Fruit fly (Drosophila melanogaster) whole organism, embryonic: ENCODE measurements around the gene CG6340.
A peak's percentile ranks its signal among the peaks of the same experiment; 100 is the strongest.

Experiments used
- BEAF-32 ChIP-seq: fragments of 200-800 bp; sonication (Bioruptor generic); optimal IDR thresholded peaks from 3 replicates; lab custom pipeline; 2017; ENCODE audit warnings: missing biosample characterization, missing genetic modification characterization, mild to moderate bottlenecking, moderate library complexity, missing genetic modification reagents
- CG10565 ChIP-seq: fragments of 200-800 bp; sonication (Bioruptor generic); optimal IDR thresholded peaks from 3 replicates; lab custom pipeline; 2016; ENCODE audit warnings: missing biosample characterization, mild to moderate bottlenecking, missing genetic modification characterization
- CG11247 ChIP-seq: fragments of 200-800 bp; sonication (Bioruptor generic); IDR thresholded peaks from 2 replicates; pipeline ENCODE4 v1.3.6; 2022; ENCODE audit warnings: missing biosample characterization, missing genetic modification characterization
- CG12219 ChIP-seq: fragments of 200-800 bp; sonication (Bioruptor generic); optimal IDR thresholded peaks from 3 replicates; lab custom pipeline; 2018; ENCODE audit warnings: missing biosample characterization, mild to moderate bottlenecking, missing genetic modification characterization
- CG12299 ChIP-seq: fragments of 200-800 bp; sonication (Bioruptor generic); optimal IDR thresholded peaks from 2 replicates; lab custom pipeline; 2018; ENCODE audit warnings: missing biosample characterization, mild to moderate bottlenecking, missing genetic modification characterization
- CG12391 ChIP-seq: fragments of 200-800 bp; sonication (Bioruptor generic); optimal IDR thresholded peaks from 3 replicates; lab custom pipeline; 2018; ENCODE audit warnings: missing biosample characterization, mild to moderate bottlenecking, missing genetic modification characterization, moderate library complexity
- CG13296 ChIP-seq: fragments of 200-800 bp; sonication (Bioruptor generic); optimal IDR thresholded peaks from 3 replicates; lab custom pipeline; 2018; ENCODE audit warnings: missing biosample characterization, mild to moderate bottlenecking, missing genetic modification characterization
- CG13894 ChIP-seq: fragments of 200-800 bp; sonication (Bioruptor generic); optimal IDR thresholded peaks from 3 replicates; lab custom pipeline; 2018; ENCODE audit warnings: missing biosample characterization, mild to moderate bottlenecking, missing genetic modification characterization, moderate library complexity
- CG14710 ChIP-seq: fragments of 200-800 bp; sonication (Bioruptor generic); optimal IDR thresholded peaks from 3 replicates; lab custom pipeline; 2019; ENCODE audit warnings: missing biosample characterization, mild to moderate bottlenecking, missing genetic modification characterization, moderate library complexity
- CG1529 ChIP-seq: fragments of 200-800 bp; sonication (Bioruptor generic); optimal IDR thresholded peaks from 3 replicates; lab custom pipeline; 2018; ENCODE audit warnings: missing biosample characterization, missing genetic modification characterization
- CG16779 ChIP-seq: fragments of 200-800 bp; sonication (Bioruptor generic); IDR thresholded peaks from 2 replicates; pipeline ENCODE4 v1.3.6; 2022; ENCODE audit warnings: missing biosample characterization, missing genetic modification characterization
- CG31388 ChIP-seq: fragments of 200-800 bp; sonication (Bioruptor generic); optimal IDR thresholded peaks from 2 replicates; lab custom pipeline; 2016; ENCODE audit warnings: missing biosample characterization, missing genetic modification characterization
- CG4328 ChIP-seq: fragments of 200-800 bp; sonication (Bioruptor generic); optimal IDR thresholded peaks from 3 replicates; lab custom pipeline; 2017; ENCODE audit warnings: missing biosample characterization, missing genetic modification reagents, missing genetic modification characterization
- CG43689 ChIP-seq: fragments of 200-800 bp; sonication (Bioruptor generic); IDR thresholded peaks from 2 replicates; pipeline ENCODE4 v1.3.6; 2022; ENCODE audit warnings: missing biosample characterization, missing genetic modification characterization
- CG4404 ChIP-seq: fragments of 200-800 bp; sonication (Bioruptor generic); IDR thresholded peaks from 2 replicates; pipeline ENCODE4 v1.3.6; 2022; ENCODE audit warnings: missing biosample characterization, missing genetic modification characterization
- CG5953 ChIP-seq: fragments of 200-800 bp; sonication (Bioruptor generic); IDR thresholded peaks from 2 replicates; pipeline ENCODE4 v1.3.6; 2022; ENCODE audit warnings: missing biosample characterization, missing genetic modification characterization
- CG6765 ChIP-seq: fragments of 200-800 bp; sonication (Bioruptor generic); optimal IDR thresholded peaks from 3 replicates; lab custom pipeline; 2017; ENCODE audit warnings: missing biosample characterization, mild to moderate bottlenecking, missing genetic modification characterization
- CG7963 ChIP-seq: fragments of 200-800 bp; sonication (Bioruptor generic); IDR thresholded peaks from 3 replicates; pipeline ENCODE4 v1.3.6; 2022; ENCODE audit warnings: missing biosample characterization, missing genetic modification characterization; ENCODE audit not compliant: partially characterized antibody
- CG8765 ChIP-seq: fragments of 200-800 bp; sonication (Bioruptor generic); IDR thresholded peaks from 2 replicates; pipeline ENCODE4 v1.3.6; 2022; ENCODE audit warnings: missing biosample characterization, missing genetic modification characterization
- Dek ChIP-seq: fragments of 200-800 bp; sonication (Bioruptor generic); optimal IDR thresholded peaks from 3 replicates; lab custom pipeline; 2019; ENCODE audit warnings: missing biosample characterization, mild to moderate bottlenecking, missing genetic modification characterization, moderate library complexity
- MESR4 ChIP-seq: fragments of 200-800 bp; sonication (Bioruptor generic); optimal IDR thresholded peaks from 2 replicates; lab custom pipeline; 2018; ENCODE audit warnings: missing biosample characterization, mild to moderate bottlenecking, missing genetic modification characterization, moderate library complexity
- Mad ChIP-seq: fragments of 200-800 bp; sonication (Bioruptor generic); optimal IDR thresholded peaks from 2 replicates; lab custom pipeline; 2016; ENCODE audit warnings: missing biosample characterization, missing genetic modification characterization
- NC2β ChIP-seq: fragments of 200-800 bp; sonication (Bioruptor generic); optimal IDR thresholded peaks from 2 replicates; lab custom pipeline; 2016; ENCODE audit warnings: missing biosample characterization, missing genetic modification characterization
- NFAT ChIP-seq: fragments of 200-800 bp; sonication (Bioruptor generic); IDR thresholded peaks from 2 replicates; pipeline ENCODE4 v1.3.6; 2022; ENCODE audit warnings: missing biosample characterization, missing genetic modification characterization
- Ptx1 ChIP-seq: fragments of 200-800 bp; sonication (Bioruptor generic); IDR thresholded peaks from 2 replicates; pipeline ENCODE4 v1.3.6; 2022; ENCODE audit warnings: missing biosample characterization, missing genetic modification characterization
- Side ChIP-seq: fragments of 200-800 bp; sonication (Bioruptor generic); optimal IDR thresholded peaks from 2 replicates; lab custom pipeline; 2016; ENCODE audit warnings: missing biosample characterization, missing genetic modification characterization
- Stat92E ChIP-seq, 3 experiments: fragments of >200 bp in 2 of 3; fragments of 200-800 bp in 1 of 3; sonication (Bioruptor generic) in 1 of 3; optimal IDR thresholded peaks; 2 replicates each; lab custom pipeline; 2017 to 2019; ENCODE audit warnings: missing biosample characterization in 3 of 3, missing genetic modification characterization in 3 of 3, mild to moderate bottlenecking in 1 of 3, moderate library complexity in 1 of 3
- Vsx1 ChIP-seq: fragments of 200-800 bp; sonication (Bioruptor generic); optimal IDR thresholded peaks from 2 replicates; lab custom pipeline; 2017; ENCODE audit warnings: missing biosample characterization, mild to moderate bottlenecking, missing genetic modification characterization, missing genetic modification reagents
- Xrp1 ChIP-seq: fragments of 200-800 bp; sonication (Bioruptor generic); IDR thresholded peaks from 2 replicates; pipeline ENCODE4 v1.3.6; 2022; ENCODE audit warnings: missing biosample characterization, missing genetic modification characterization
- YL-1 ChIP-seq: fragments of 200-800 bp; sonication (Bioruptor generic); optimal IDR thresholded peaks from 3 replicates; lab custom pipeline; 2017; ENCODE audit warnings: missing biosample characterization, mild to moderate bottlenecking, missing genetic modification characterization
- aop ChIP-seq: fragments of 200-800 bp; sonication (Bioruptor generic); IDR thresholded peaks from 2 replicates; pipeline ENCODE4 v1.3.6; 2022; ENCODE audit warnings: missing biosample characterization, missing genetic modification characterization
- cas ChIP-seq: fragments of 200-800 bp; sonication (Bioruptor generic); IDR thresholded peaks from 2 replicates; pipeline ENCODE4 v1.3.6; 2022; ENCODE audit warnings: missing biosample characterization, missing genetic modification characterization
- croc ChIP-seq: fragments of 200-800 bp; sonication (Bioruptor generic); conservative IDR thresholded peaks from 3 replicates; pipeline ENCODE4 v1.3.6; 2022; ENCODE audit warnings: missing biosample characterization, missing genetic modification characterization
- dati ChIP-seq: fragments of 200-800 bp; sonication (Bioruptor generic); IDR thresholded peaks from 2 replicates; pipeline ENCODE4 v1.3.6; 2022; ENCODE audit warnings: missing biosample characterization, missing genetic modification characterization
- dmrt99B ChIP-seq: fragments of 200-800 bp; sonication (Bioruptor generic); optimal IDR thresholded peaks from 2 replicates; lab custom pipeline; 2018; ENCODE audit warnings: missing biosample characterization, mild to moderate bottlenecking, missing genetic modification characterization, moderate library complexity
- eve ChIP-seq, 2 experiments: fragments of >200 bp; optimal IDR thresholded peaks; 2 replicates each; lab custom pipeline; 2017; ENCODE audit warnings: missing biosample characterization in 2 of 2, missing genetic modification characterization in 2 of 2
- ewg ChIP-seq: fragments of 200-800 bp; sonication (Bioruptor generic); optimal IDR thresholded peaks from 3 replicates; lab custom pipeline; 2017; ENCODE audit warnings: mild to moderate bottlenecking, missing biosample characterization, missing genetic modification reagents, missing genetic modification characterization
- fd3F ChIP-seq: fragments of 200-800 bp; sonication (Bioruptor generic); optimal IDR thresholded peaks from 2 replicates; lab custom pipeline; 2018; ENCODE audit warnings: missing biosample characterization, mild to moderate bottlenecking, missing genetic modification characterization, moderate library complexity
- grn ChIP-seq: fragments of 200-800 bp; sonication (Bioruptor generic); optimal IDR thresholded peaks from 3 replicates; lab custom pipeline; 2017; ENCODE audit warnings: missing biosample characterization, missing genetic modification characterization
- hb ChIP-seq: fragments of 200-800 bp; sonication (Bioruptor generic); IDR thresholded peaks from 3 replicates; pipeline ENCODE4 v1.3.6; 2022; ENCODE audit warnings: missing biosample characterization, missing genetic modification characterization; ENCODE audit not compliant: partially characterized antibody
- her ChIP-seq: fragments of 200-800 bp; sonication (Bioruptor generic); optimal IDR thresholded peaks from 2 replicates; lab custom pipeline; 2016; ENCODE audit warnings: missing biosample characterization, missing genetic modification characterization
- klu ChIP-seq: fragments of 200-800 bp; sonication (Bioruptor generic); IDR thresholded peaks from 2 replicates; pipeline ENCODE4 v1.3.6; 2022; ENCODE audit warnings: missing biosample characterization, missing genetic modification characterization
- lab ChIP-seq: fragments of 200-800 bp; sonication (Bioruptor generic); optimal IDR thresholded peaks from 3 replicates; lab custom pipeline; 2017; ENCODE audit warnings: missing biosample characterization, missing genetic modification characterization, mild to moderate bottlenecking, moderate library complexity, missing genetic modification reagents
- lmd ChIP-seq: fragments of 200-800 bp; sonication (Bioruptor generic); IDR thresholded peaks from 2 replicates; pipeline ENCODE4 v1.3.6; 2022; ENCODE audit warnings: missing biosample characterization, missing genetic modification characterization
- nom ChIP-seq: fragments of 200-800 bp; sonication (Bioruptor generic); optimal IDR thresholded peaks from 2 replicates; lab custom pipeline; 2017; ENCODE audit warnings: missing biosample characterization, missing genetic modification characterization, mild to moderate bottlenecking, moderate library complexity, missing genetic modification reagents
- pnt ChIP-seq: fragments of 200-800 bp; sonication (Bioruptor generic); optimal IDR thresholded peaks from 3 replicates; lab custom pipeline; 2016; ENCODE audit warnings: missing biosample characterization, missing genetic modification characterization
- scrt ChIP-seq: fragments of 200-800 bp; sonication (Bioruptor generic); optimal IDR thresholded peaks from 2 replicates; lab custom pipeline; 2018; ENCODE audit warnings: missing biosample characterization, mild to moderate bottlenecking, missing genetic modification characterization, moderate library complexity
- stwl ChIP-seq: fragments of 200-800 bp; sonication (Bioruptor generic); optimal IDR thresholded peaks from 3 replicates; lab custom pipeline; 2018; ENCODE audit warnings: missing biosample characterization, mild to moderate bottlenecking, missing genetic modification characterization, moderate library complexity
- tin ChIP-seq: fragments of 200-800 bp; sonication (Bioruptor generic); optimal IDR thresholded peaks from 3 replicates; lab custom pipeline; 2016; ENCODE audit warnings: missing biosample characterization, missing genetic modification characterization
- twi ChIP-seq: fragments of 200-800 bp; optimal IDR thresholded peaks from 2 replicates; lab custom pipeline; 2019; ENCODE audit warnings: missing biosample characterization, mild to moderate bottlenecking, missing genetic modification characterization, moderate library complexity
- vnd ChIP-seq: fragments of 200-800 bp; sonication (Bioruptor generic); IDR thresholded peaks from 3 replicates; pipeline ENCODE4 v1.3.6; 2022; ENCODE audit warnings: missing biosample characterization, missing genetic modification characterization; ENCODE audit not compliant: partially characterized antibody

CG6340 gene

dm6 chrX:15453121-15453520 is 29.1 kb upstream of the CG6340 start, which contains the start of gene CG11655 (continued):
- TF ChIP-seq Vsx1, result no peak
- no peak for TF ChIP-seq dmrt99B (tag; lab: Kevin White, UChicago)
- TF ChIP-seq scrt, result no peak
- no peak for TF ChIP-seq CG13296
- no peak for TF ChIP-seq aop (GFP tag; lab: Robert Waterston, UW)
- no peak for TF ChIP-seq klu (GFP tag; lab: Robert Waterston, UW)
- TF ChIP-seq hb (GFP tag; lab: Robert Waterston, UW), result no peak
- TF ChIP-seq CG5953 (GFP tag; lab: Robert Waterston, UW), result no peak
- peak; percentile 54 for TF ChIP-seq grn
- no peak for TF ChIP-seq tin (GFP tag; lab: Kevin White, UChicago)
- TF ChIP-seq CG14710 (tag; lab: Kevin White, UChicago), result peak; percentile 24
- no peak for TF ChIP-seq dati (GFP tag; lab: Robert Waterston, UW)
- TF ChIP-seq cas (GFP tag; lab: Robert Waterston, UW), result no peak
- no peak for TF ChIP-seq twi
- no peak for TF ChIP-seq croc (GFP tag; lab: Robert Waterston, UW)
- no peak for TF ChIP-seq CG31388 (GFP tag; lab: Kevin White, UChicago)
- 0 out of 2 replicates have a peak, but pooled peaks have one; percentile 11 for TF ChIP-seq NFAT (GFP tag; lab: Robert Waterston, UW)
- TF ChIP-seq CG12219 (GFP tag; lab: Kevin White, UChicago), result no peak
- TF ChIP-seq CG16779, result no peak
- TF ChIP-seq Side (GFP tag; lab: Kevin White, UChicago), result no peak
- TF ChIP-seq CG6765 (GFP tag; lab: Kevin White, UChicago), result no peak
- TF ChIP-seq vnd (GFP tag; lab: Robert Waterston, UW), result no peak
- peak; percentile 54 for TF ChIP-seq CG12391 (tag; lab: Kevin White, UChicago)
- TF ChIP-seq CG11247 (GFP tag; lab: Robert Waterston, UW), result no peak
- TF ChIP-seq MESR4 (GFP tag; lab: Kevin White, UChicago), result no peak
- no peak for TF ChIP-seq ewg (GFP tag; lab: Kevin White, UChicago)
- no peak for TF ChIP-seq YL-1
- no peak for TF ChIP-seq lab (GFP tag; lab: Kevin White, UChicago)
- no peak; the same call in 1 of the 2 replicates for TF ChIP-seq lmd (GFP tag; lab: Robert Waterston, UW)
- TF ChIP-seq NC2β (GFP tag; lab: Kevin White, UChicago), result no peak
- no peak for TF ChIP-seq Dek
- peak; percentile 51; the same call in 1 of the 2 replicates for TF ChIP-seq Ptx1 (GFP tag; lab: Robert Waterston, UW)
- TF ChIP-seq BEAF-32 (GFP tag; lab: Kevin White, UChicago), result no peak
- no peak for TF ChIP-seq CG43689
- no peak for TF ChIP-seq CG13894 (tag; lab: Kevin White, UChicago)
- no peak for TF ChIP-seq pnt (GFP tag; lab: Kevin White, UChicago)
- TF ChIP-seq CG10565, result no peak
- no peak for TF ChIP-seq CG4328 (GFP tag; lab: Kevin White, UChicago)
- TF ChIP-seq fd3F (GFP tag; lab: Kevin White, UChicago), result no peak
- TF ChIP-seq her (GFP tag; lab: Kevin White, UChicago), result no peak
- TF ChIP-seq CG1529, result no peak
- TF ChIP-seq CG7963 (GFP tag; lab: Robert Waterston, UW), result no peak
- TF ChIP-seq nom (GFP tag; lab: Kevin White, UChicago), result peak; percentile 45
- TF ChIP-seq CG8765 (GFP tag; lab: Robert Waterston, UW), result no peak
- peak; percentile 66 for TF ChIP-seq Xrp1 (GFP tag; lab: Robert Waterston, UW)
- no peak for TF ChIP-seq CG12299 (tag; lab: Kevin White, UChicago)
- TF ChIP-seq CG4404 (GFP tag; lab: Robert Waterston, UW), result no peak
- TF ChIP-seq Stat92E (GFP tag; optimal IDR thresholded peaks at IDR 0.05; lab: Kevin White, UChicago), result no peak
- TF ChIP-seq eve (GFP tag; optimal IDR thresholded peaks at IDR 0.05; lab: Kevin White, UChicago), result no peak
- no peak for TF ChIP-seq stwl (tag; lab: Kevin White, UChicago)
- TF ChIP-seq Mad, result no peak
